Worm (Caenorhabditis elegans) whole organism, late embryonic: ENCODE data around the gene C06E7.4.

Experiments
- F13H6.1 ChIP-seq: sonication (generic microtip); optimal IDR thresholded peaks from 2 replicates; lab custom pipeline; 2016; ENCODE audit warnings: missing genetic modification characterization, missing compliant biosample characterization
- ama-1 ChIP-seq: fragments of 150-350 bp; optimal IDR thresholded peaks from 2 replicates; lab custom pipeline; 2014
- ceh-31 ChIP-seq: sonication (generic microtip); optimal IDR thresholded peaks from 2 replicates; lab custom pipeline; 2016; ENCODE audit warnings: missing genetic modification characterization, missing compliant biosample characterization
- ceh-45 ChIP-seq: fragments of 200-800 bp; sonication (Bioruptor generic); IDR thresholded peaks from 2 replicates; pipeline ENCODE4 v1.3.6; 2022; ENCODE audit warnings: missing genetic modification reagents, missing genetic modification characterization, missing compliant biosample characterization
- dmd-4 ChIP-seq: sonication (generic microtip); optimal IDR thresholded peaks from 2 replicates; lab custom pipeline; 2016; ENCODE audit warnings: borderline replicate concordance, missing genetic modification characterization, missing compliant biosample characterization
- fkh-10 ChIP-seq: fragments of 150-350 bp; optimal IDR thresholded peaks from 2 replicates; lab custom pipeline; 2014; ENCODE audit warnings: missing biosample characterization, missing genetic modification reagents, missing genetic modification characterization

DNA sequence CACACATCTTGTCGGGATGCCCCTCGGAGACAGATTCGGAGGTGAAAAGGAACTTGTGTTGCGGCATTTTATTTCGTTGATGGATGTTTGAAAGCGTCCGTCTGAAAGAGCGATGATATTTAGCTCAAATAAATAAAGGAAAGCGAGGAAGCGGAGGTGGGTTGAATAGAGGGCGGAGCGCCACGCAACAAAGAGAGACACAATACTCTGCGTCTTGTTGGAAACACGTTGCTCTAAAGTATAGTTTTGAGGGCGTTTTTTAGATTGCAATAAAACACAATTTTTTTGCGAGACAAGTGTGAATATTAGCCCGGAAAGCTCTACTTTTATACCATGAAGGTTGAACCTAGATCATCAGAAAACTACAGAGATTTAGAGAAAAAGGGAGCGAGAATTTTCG lies 13.5 kb downstream of the C06E7.4 start, which contains the start of gene sams-4:
- no peak for TF ChIP-seq F13H6.1 (tag; lab: Kevin White, UChicago)
- no peak for TF ChIP-seq fkh-10 (GFP tag; lab: Kevin White, UChicago)
- no peak for TF ChIP-seq ama-1 (lab: Kevin White, UChicago)
- TF ChIP-seq ceh-31 (tag; lab: Kevin White, UChicago), result no peak
- no peak for TF ChIP-seq ceh-45 (GFP tag; lab: Robert Waterston, UW)
- TF ChIP-seq dmd-4, result no peak
